Worm (Caenorhabditis elegans): Measurements from ENCODE around the gene pgm-1.

pgm-1 gene

DNA sequence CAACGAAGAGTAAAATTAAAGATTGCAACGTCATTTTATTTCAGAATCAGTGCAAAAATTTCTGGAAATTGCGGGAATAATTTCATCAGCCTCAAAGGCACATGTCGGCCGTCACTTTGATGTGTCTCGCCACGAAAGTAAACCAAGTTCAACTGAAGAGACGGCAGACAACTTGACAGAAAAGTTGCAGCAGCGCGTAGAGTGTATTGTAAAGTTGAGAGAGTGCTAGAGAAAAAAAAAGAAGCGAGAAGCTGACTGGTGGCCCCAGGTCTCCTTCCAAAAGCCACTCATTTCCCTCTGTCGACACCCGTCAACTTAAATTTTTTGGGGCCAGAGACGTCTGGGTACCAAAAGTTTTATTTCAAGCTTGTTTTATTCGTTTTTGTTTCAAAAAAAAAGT is 15.0 kb downstream of the pgm-1 start (continued):
- TF ChIP-seq fkh-10 (GFP tag; optimal IDR thresholded peaks at IDR 0.05) (peak; percentile 23), ceh-63 (GFP tag; optimal IDR thresholded peaks at IDR 0.05) (no peak), lin-35 (GFP tag; optimal IDR thresholded peaks at IDR 0.05) (peak; percentile 77 to 81), isw-1 (GFP tag; IDR thresholded peaks at IDR 0.05) (peak; percentile 72), nhr-85 (tag) (no peak), nhr-47 (tag; optimal IDR thresholded peaks at IDR 0.05) (peak; percentile 68), jun-1 (tag; optimal IDR thresholded peaks at IDR 0.05) (peak; percentile 56), Y116A8C.19 (tag; optimal IDR thresholded peaks at IDR 0.05; ENCODE audit: borderline replicate concordance) (no peak), skn-1 (tag; optimal IDR thresholded peaks at IDR 0.05) (peak; percentile 85), irx-1 (tag; optimal IDR thresholded peaks at IDR 0.05) (no peak), elt-2 (tag; optimal IDR thresholded peaks at IDR 0.05) (peak; percentile 23), hlh-17 (GFP tag; optimal IDR thresholded peaks at IDR 0.05; ENCODE audit: borderline replicate concordance) (no peak), ama-1 (optimal IDR thresholded peaks at IDR 0.05) (no peak), nhr-11 (tag; optimal IDR thresholded peaks at IDR 0.05) (no peak), pqm-1 (tag; optimal IDR thresholded peaks at IDR 0.05) (no peak), nhr-19 (GFP tag; conservative IDR thresholded peaks at IDR 0.05) (peak; percentile 61), unc-86 (tag; optimal IDR thresholded peaks at IDR 0.05) (peak; percentile 40), nhr-28 (tag; optimal IDR thresholded peaks at IDR 0.05) (no peak), mef-2 (tag; optimal IDR thresholded peaks at IDR 0.05) (no peak), snpc-4 (tag; optimal IDR thresholded peaks at IDR 0.05) (peak; percentile 39), lin-15B (tag; optimal IDR thresholded peaks at IDR 0.05) (peak; percentile 34), ets-5 (GFP tag; IDR thresholded peaks at IDR 0.05) (no peak), fkh-8 (tag; optimal IDR thresholded peaks at IDR 0.05) (peak; percentile 65), rnt-1 (tag; optimal IDR thresholded peaks at IDR 0.05) (peak; percentile 87), elt-3 (tag; optimal IDR thresholded peaks at IDR 0.05) (peak in 1 of 6 experiments; percentile 24), fkh-4 (tag; optimal IDR thresholded peaks at IDR 0.05; ENCODE audit: borderline replicate concordance) (no peak), dpl-1 (GFP tag; optimal IDR thresholded peaks at IDR 0.05) (peak; percentile 38 to 74 (median 70)), sptf-1 (tag; optimal IDR thresholded peaks at IDR 0.05) (no peak), blmp-1 (tag; optimal IDR thresholded peaks at IDR 0.05) (peak; percentile 48), efl-1 (optimal IDR thresholded peaks at IDR 0.05) (peak; percentile 80 to 89), efl-1 (GFP tag; optimal IDR thresholded peaks at IDR 0.05 in 1 of 2) (peak; percentile 66 to 95), lin-13 (GFP tag; optimal IDR thresholded peaks at IDR 0.05) (peak; percentile 34), lin-14 (GFP tag; optimal IDR thresholded peaks at IDR 0.05) (peak; percentile 87), lir-3 (tag; optimal IDR thresholded peaks at IDR 0.05; ENCODE audit: poor library complexity) (peak; percentile 35), zag-1 (tag; optimal IDR thresholded peaks at IDR 0.05) (no peak), efl-3 (GFP tag; optimal IDR thresholded peaks at IDR 0.05) (no peak)

DNA sequence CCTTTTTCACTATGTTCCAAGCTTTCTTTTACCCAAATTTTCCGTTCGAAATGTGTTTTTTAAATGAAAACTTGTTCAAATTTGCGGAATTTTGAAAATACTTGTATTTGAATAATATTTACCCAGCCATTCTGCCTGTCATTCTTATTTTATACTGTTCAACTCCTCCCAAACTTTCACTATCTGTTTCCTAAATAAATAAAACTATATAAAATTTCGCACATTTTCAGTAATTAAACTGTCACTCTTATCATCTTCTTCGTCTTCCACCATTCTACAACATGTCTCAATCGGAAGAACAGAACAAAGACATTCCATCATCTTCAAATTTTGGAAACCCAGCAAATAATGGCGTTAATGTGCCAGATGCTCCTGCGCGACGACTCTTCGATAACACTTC is 15.5 kb downstream of the pgm-1 start, which contains the start of gene btbd-10:
btbd-10 (plus strand) TSS at position 231 of the 400 bp plus-strand sequence.
- TF ChIP-seq ama-1 (optimal IDR thresholded peaks at IDR 0.05) (no peak), pag-3 (tag; optimal IDR thresholded peaks at IDR 0.05; ENCODE audit: borderline replicate concordance, insufficient read depth) (no peak), mdl-1 (tag; optimal IDR thresholded peaks at IDR 0.05) (no peak), Y116A8C.19 (tag; optimal IDR thresholded peaks at IDR 0.05; ENCODE audit: borderline replicate concordance) (no peak), efl-3 (GFP tag; optimal IDR thresholded peaks at IDR 0.05) (no peak), vab-15 (tag; optimal IDR thresholded peaks at IDR 0.05) (no peak), ets-5 (GFP tag; IDR thresholded peaks at IDR 0.05) (no peak), zip-4 (GFP tag; optimal IDR thresholded peaks at IDR 0.05) (no peak), lin-35 (GFP tag; optimal IDR thresholded peaks at IDR 0.05) (no peak)

DNA sequence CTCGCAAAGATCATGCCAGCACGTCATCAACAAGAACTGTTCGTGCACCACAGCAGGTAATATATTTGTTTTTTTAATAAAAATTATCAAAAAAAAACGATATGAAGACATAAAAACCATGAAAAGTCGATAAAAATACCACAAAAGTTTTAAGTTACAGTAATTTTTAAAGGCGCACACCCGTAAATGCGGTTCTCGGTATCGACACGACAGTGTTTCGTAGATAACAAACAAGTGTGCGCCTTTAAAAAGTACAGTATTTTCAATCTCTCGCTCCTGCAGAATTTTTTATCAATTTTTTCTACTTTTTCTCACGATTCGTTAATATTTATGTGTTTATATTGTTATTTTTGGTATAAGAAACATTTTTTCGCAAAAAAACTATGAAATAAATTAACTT is 16.1 kb downstream of the pgm-1 start:
- TF ChIP-seq C34B4.2 (tag; optimal IDR thresholded peaks at IDR 0.05) (no peak), Y116A8C.19 (tag; optimal IDR thresholded peaks at IDR 0.05; ENCODE audit: borderline replicate concordance) (no peak), ets-5 (GFP tag; IDR thresholded peaks at IDR 0.05) (no peak), sptf-1 (tag; optimal IDR thresholded peaks at IDR 0.05) (no peak), isw-1 (GFP tag; IDR thresholded peaks at IDR 0.05) (no peak), hpl-2 (GFP tag; optimal IDR thresholded peaks at IDR 0.05) (no peak), elt-3 (tag; optimal IDR thresholded peaks at IDR 0.05) (no peak), alr-1 (tag; optimal IDR thresholded peaks at IDR 0.05; ENCODE audit: borderline replicate concordance) (no peak), mdl-1 (tag; optimal IDR thresholded peaks at IDR 0.05) (no peak), mep-1 (tag; optimal IDR thresholded peaks at IDR 0.05) (no peak), ama-1 (optimal IDR thresholded peaks at IDR 0.05) (no peak), zip-4 (GFP tag; optimal IDR thresholded peaks at IDR 0.05) (no peak), lir-3 (tag; optimal IDR thresholded peaks at IDR 0.05; ENCODE audit: poor library complexity) (no peak), F16B12.6 (tag; optimal IDR thresholded peaks at IDR 0.05) (no peak), hlh-4 (tag; optimal IDR thresholded peaks at IDR 0.05) (no peak), blmp-1 (tag; optimal IDR thresholded peaks at IDR 0.05) (no peak), nhr-20 (tag; optimal IDR thresholded peaks at IDR 0.05) (no peak), xbp-1 (tag; optimal IDR thresholded peaks at IDR 0.05) (no peak), snu-23 (GFP tag; optimal IDR thresholded peaks at IDR 0.05) (no peak)

All from whole organism, L1 larva.